Fruit fly (Drosophila melanogaster): ENCODE measurements around the gene Rb97D.

Gene Rb97D

DNA sequence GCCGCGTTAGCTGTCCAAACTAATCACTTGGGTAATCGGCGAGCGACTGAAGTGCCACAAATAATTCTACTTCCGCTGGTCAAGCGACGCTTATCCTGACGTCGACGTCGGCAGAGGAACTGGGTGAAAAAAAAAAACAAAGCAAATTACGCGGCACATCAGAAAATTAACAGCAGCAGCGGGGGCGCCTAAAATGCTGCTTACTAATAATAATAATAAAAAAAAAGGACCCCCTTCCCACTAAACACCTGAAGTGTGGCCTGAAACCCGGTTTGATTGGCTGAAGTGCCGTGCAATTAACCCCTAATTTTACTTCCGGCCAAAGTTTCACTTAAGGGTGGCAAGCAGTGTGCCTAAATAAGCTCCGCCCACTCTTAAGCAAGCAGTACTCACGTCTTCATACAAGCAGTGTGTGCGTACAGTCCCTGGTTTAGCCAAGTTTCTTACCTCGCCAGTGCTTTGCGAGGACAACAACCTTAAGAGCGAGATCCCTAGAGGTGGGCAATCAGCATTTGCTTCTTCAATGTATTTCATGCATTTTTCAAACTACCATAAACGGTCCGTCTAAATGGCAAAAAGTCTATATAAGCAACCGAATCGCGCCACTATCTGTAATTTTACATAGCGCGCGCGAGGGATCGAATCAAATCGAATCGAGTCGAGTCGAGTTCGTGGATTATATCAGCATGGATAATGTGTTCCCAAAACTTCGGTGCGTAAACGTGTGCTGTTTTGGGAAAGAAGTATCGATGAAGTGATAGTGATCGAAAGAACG lies 5.8 kb upstream of the Rb97D start, which contains the start of the genes ro and T48 (continued):
- peak; percentile 5 for TF ChIP-seq CG17186 (GFP tag; optimal IDR thresholded peaks at IDR 0.05)
- TF ChIP-seq CG9609 (GFP tag; optimal IDR thresholded peaks at IDR 0.05): peak; percentile 37
- TF ChIP-seq Hr3 (GFP tag; optimal IDR thresholded peaks at IDR 0.05): peak; percentile 32
- TF ChIP-seq slp2 (GFP tag; optimal IDR thresholded peaks at IDR 0.05): no peak
- TF ChIP-seq p53 (GFP tag; optimal IDR thresholded peaks at IDR 0.05): peak; percentile 86
- no peak for TF ChIP-seq CG2202 (tag; optimal IDR thresholded peaks at IDR 0.05)
- TF ChIP-seq Trl (optimal IDR thresholded peaks at IDR 0.05): no peak
- peak; percentile 67 for TF ChIP-seq Trl (GFP tag; optimal IDR thresholded peaks at IDR 0.05)
- TF ChIP-seq ftz-f1 (GFP tag; optimal IDR thresholded peaks at IDR 0.05): peak; percentile 65
- TF ChIP-seq gfzf (GFP tag; optimal IDR thresholded peaks at IDR 0.05): peak; percentile 100
- peak; percentile 44 for TF ChIP-seq Xbp1 (GFP tag; optimal IDR thresholded peaks at IDR 0.05)
- peak; percentile 54 for TF ChIP-seq CG13775 (GFP tag; optimal IDR thresholded peaks at IDR 0.05)
- TF ChIP-seq gce (GFP tag; IDR thresholded peaks at IDR 0.05): no peak
- TF ChIP-seq pb (GFP tag; optimal IDR thresholded peaks at IDR 0.05): peak; percentile 38
- TF ChIP-seq CG18619 (GFP tag; optimal IDR thresholded peaks at IDR 0.05): peak; percentile 20
- TF ChIP-seq Antp (GFP tag; optimal IDR thresholded peaks at IDR 0.05): peak; percentile 72
- no peak for TF ChIP-seq dmrt99B (tag; optimal IDR thresholded peaks at IDR 0.05)
- peak; percentile 62 for TF ChIP-seq CG15601 (tag; optimal IDR thresholded peaks at IDR 0.05)
- TF ChIP-seq CG31441 (GFP tag; IDR thresholded peaks at IDR 0.05): peak; percentile 46; the same call in 1 of the 2 replicates
- TF ChIP-seq CG8388 (GFP tag; optimal IDR thresholded peaks at IDR 0.05): no peak
- 0 out of 3 replicates have a peak, but pooled peaks have one; percentile 58 for TF ChIP-seq CG2199 (GFP tag; IDR thresholded peaks at IDR 0.05)
- peak; percentile 42 for TF ChIP-seq Abd-B (GFP tag; optimal IDR thresholded peaks at IDR 0.05)
- no peak for TF ChIP-seq Oaz (GFP tag; IDR thresholded peaks at IDR 0.05)
- no peak for TF ChIP-seq CG15011 (GFP tag; optimal IDR thresholded peaks at IDR 0.05)
- TF ChIP-seq CG13424 (tag; optimal IDR thresholded peaks at IDR 0.05): peak; percentile 42
- TF ChIP-seq CG12236 (GFP tag; optimal IDR thresholded peaks at IDR 0.05): no peak
- peak; percentile 5 for TF ChIP-seq HLHmδ (GFP tag; optimal IDR thresholded peaks at IDR 0.05)
- TF ChIP-seq bowl (GFP tag; IDR thresholded peaks at IDR 0.05): no peak
- TF ChIP-seq CG7745 (tag; optimal IDR thresholded peaks at IDR 0.05): peak; percentile 85
- TF ChIP-seq sqz (GFP tag; optimal IDR thresholded peaks at IDR 0.05): no peak
- no peak for TF ChIP-seq Dip2 (GFP tag; IDR thresholded peaks at IDR 0.05)
- no peak for TF ChIP-seq C15 (GFP tag; IDR thresholded peaks at IDR 0.05)
- peak; percentile 56 for TF ChIP-seq Dref (GFP tag; IDR thresholded peaks at IDR 0.05)
- TF ChIP-seq Mes4 (GFP tag; optimal IDR thresholded peaks at IDR 0.05): peak; percentile 64
- TF ChIP-seq Hand (GFP tag; optimal IDR thresholded peaks at IDR 0.05): no peak
- peak; percentile 86 for TF ChIP-seq BEAF-32 (GFP tag; optimal IDR thresholded peaks at IDR 0.05)
- peak; percentile 46 for TF ChIP-seq CG8089 (GFP tag; optimal IDR thresholded peaks at IDR 0.05)
- TF ChIP-seq CG16813 (GFP tag; IDR thresholded peaks at IDR 0.05; ENCODE audit: partially characterized antibody): peak; percentile 74
- TF ChIP-seq CG12219 (GFP tag; optimal IDR thresholded peaks at IDR 0.05): no peak
- peak; percentile 23 for TF ChIP-seq Sox102F (GFP tag; optimal IDR thresholded peaks at IDR 0.05)
- peak; percentile 22 for TF ChIP-seq Camta (GFP tag; optimal IDR thresholded peaks at IDR 0.05)
- peak; percentile 88 for TF ChIP-seq CG15514 (GFP tag; optimal IDR thresholded peaks at IDR 0.05)
- no peak for TF ChIP-seq Kr (GFP tag; optimal IDR thresholded peaks at IDR 0.05)
- TF ChIP-seq YL-1 (GFP tag; optimal IDR thresholded peaks at IDR 0.05): no peak
- TF ChIP-seq CG10267 (tag; optimal IDR thresholded peaks at IDR 0.05): peak; percentile 76
- peak; percentile 56 for TF ChIP-seq luna (GFP tag; optimal IDR thresholded peaks at IDR 0.05)
- TF ChIP-seq ewg (GFP tag; optimal IDR thresholded peaks at IDR 0.05): peak; percentile 74
- TF ChIP-seq zf30C (GFP tag; optimal IDR thresholded peaks at IDR 0.05): no peak
- peak; percentile 9 for TF ChIP-seq nom (GFP tag; optimal IDR thresholded peaks at IDR 0.05)
